Fruit fly (Drosophila melanogaster): Measurements from ENCODE around the gene CG43707.

CG43707 gene

DNA sequence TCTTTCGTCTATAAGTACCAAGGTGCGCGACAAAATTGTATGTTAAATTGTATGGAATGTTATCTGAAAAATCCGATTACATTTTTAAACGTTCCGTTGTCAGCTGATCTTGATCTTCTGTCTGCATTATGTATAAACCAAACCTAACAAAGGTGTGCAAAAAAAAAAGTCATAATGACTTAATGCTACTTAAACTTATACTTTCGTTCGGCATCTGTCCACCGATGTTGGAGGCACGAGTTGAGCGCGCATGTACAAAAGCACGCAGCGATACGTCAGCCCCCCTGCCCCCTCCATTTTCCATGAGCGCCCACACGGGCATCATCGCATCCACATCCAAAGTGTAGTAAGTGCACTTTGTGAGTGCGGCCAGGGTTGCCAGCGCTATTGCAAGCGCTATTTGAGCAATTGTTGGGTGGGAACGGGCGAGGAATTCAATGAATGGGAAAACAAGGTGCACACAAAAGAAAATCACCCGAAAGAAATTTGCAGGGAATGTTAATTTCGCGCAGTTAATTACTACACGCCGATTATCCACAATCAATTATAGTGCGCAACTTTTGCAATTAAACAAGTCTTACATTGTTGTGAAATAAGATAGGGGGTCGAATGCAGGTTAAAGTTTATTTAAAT lies 47.7 kb downstream of the CG43707 start:
- TF ChIP-seq CG4496 (GFP tag; IDR thresholded peaks at IDR 0.05), result peak; percentile 100
- TF ChIP-seq Ets98B (GFP tag; IDR thresholded peaks at IDR 0.05), result peak; percentile 99
- peak; percentile 99 for TF ChIP-seq D1 (tag; optimal IDR thresholded peaks at IDR 0.05)
- peak; percentile 100 for TF ChIP-seq CG8301 (tag; optimal IDR thresholded peaks at IDR 0.05)
- peak; percentile 100 for TF ChIP-seq CG14655 (GFP tag; optimal IDR thresholded peaks at IDR 0.05)
- peak; percentile 96 for TF ChIP-seq CG13204 (GFP tag; optimal IDR thresholded peaks at IDR 0.05)
- TF ChIP-seq CG8159 (tag; optimal IDR thresholded peaks at IDR 0.05), result peak; percentile 99
- TF ChIP-seq CG12605 (GFP tag; IDR thresholded peaks at IDR 0.05), result peak; percentile 99
- TF ChIP-seq Snoo (tag; optimal IDR thresholded peaks at IDR 0.05), result peak; percentile 89
- peak; percentile 100 for TF ChIP-seq CG34367 (tag; optimal IDR thresholded peaks at IDR 0.05)
- peak; percentile 98 for TF ChIP-seq rn (GFP tag; IDR thresholded peaks at IDR 0.05)
- peak; percentile 100 for TF ChIP-seq fd96Ca (GFP tag; IDR thresholded peaks at IDR 0.05)
- TF ChIP-seq gl (tag; optimal IDR thresholded peaks at IDR 0.05), result peak; percentile 99
- peak; percentile 100 for TF ChIP-seq CG32121 (GFP tag; IDR thresholded peaks at IDR 0.05)
- TF ChIP-seq CG9948 (tag; optimal IDR thresholded peaks at IDR 0.05), result peak; percentile 100
- TF ChIP-seq CG15710 (tag; optimal IDR thresholded peaks at IDR 0.05), result peak; percentile 98
- TF ChIP-seq Pif1A (GFP tag; optimal IDR thresholded peaks at IDR 0.05), result peak; percentile 100
- peak; percentile 100 for TF ChIP-seq CG17806 (tag; optimal IDR thresholded peaks at IDR 0.05)
- TF ChIP-seq Pif1B (GFP tag; optimal IDR thresholded peaks at IDR 0.05), result peak; percentile 99
- TF ChIP-seq EcR (GFP tag; optimal IDR thresholded peaks at IDR 0.05), result peak; percentile 81
- TF ChIP-seq CG10348 (GFP tag; IDR thresholded peaks at IDR 0.05), result peak; percentile 97

DNA sequence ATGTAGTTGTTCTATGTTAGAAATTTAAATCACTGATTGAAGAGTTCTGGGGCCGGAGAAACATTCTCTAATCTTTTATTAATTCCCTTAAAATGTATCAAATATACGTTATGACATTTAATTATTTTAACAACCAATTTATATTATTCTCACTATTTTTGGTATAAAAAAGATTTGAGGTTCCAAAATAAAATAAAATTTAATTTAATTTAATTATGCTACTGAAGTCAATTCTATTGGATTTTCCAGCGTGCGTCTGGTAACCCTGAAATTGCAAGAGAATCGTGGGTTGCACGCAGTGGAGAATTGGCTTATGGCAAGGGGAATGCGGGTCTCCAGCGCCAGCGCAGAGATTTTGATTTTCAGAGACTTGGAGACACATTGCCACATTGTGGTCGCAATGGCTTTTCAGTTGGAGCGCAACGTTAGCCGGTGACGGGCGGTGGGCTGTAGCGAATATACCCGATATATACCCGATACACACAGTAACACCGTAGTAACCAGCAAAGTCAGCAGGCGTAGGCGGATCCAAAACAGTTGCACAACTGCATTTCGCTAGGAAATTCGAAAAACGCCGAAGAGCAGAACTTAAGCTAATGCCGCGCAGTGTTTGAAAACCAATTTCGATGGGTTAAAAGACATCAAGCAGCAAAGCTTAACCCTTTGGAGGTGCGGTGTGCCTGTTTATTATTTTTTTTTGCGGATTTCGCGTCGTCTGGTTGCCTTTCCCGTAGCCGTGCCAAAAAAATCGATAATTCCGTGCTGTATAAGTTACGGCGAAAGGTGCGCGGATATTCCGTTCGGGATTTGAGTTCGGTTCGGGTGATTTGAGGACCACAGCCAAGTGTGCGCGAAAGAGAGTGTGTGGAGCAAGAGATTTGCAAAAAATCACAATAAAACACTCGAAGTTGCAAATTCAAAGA lies 48.5 kb downstream of the CG43707 start:
- TF ChIP-seq Pif1B (GFP tag; optimal IDR thresholded peaks at IDR 0.05), result no peak
- peak; percentile 71; the same call in 1 of the 3 replicates for TF ChIP-seq CG4496 (GFP tag; IDR thresholded peaks at IDR 0.05)
- no peak for TF ChIP-seq D1 (tag; optimal IDR thresholded peaks at IDR 0.05)
- 0 out of 2 replicates have a peak, but pooled peaks have one; percentile 35 for TF ChIP-seq CG32121 (GFP tag; IDR thresholded peaks at IDR 0.05)
- peak; percentile 47 for TF ChIP-seq CG15710 (tag; optimal IDR thresholded peaks at IDR 0.05)
- peak; percentile 73 for TF ChIP-seq CG8159 (tag; optimal IDR thresholded peaks at IDR 0.05)
- TF ChIP-seq gl (tag; optimal IDR thresholded peaks at IDR 0.05), result no peak
- TF ChIP-seq CG9948 (tag; optimal IDR thresholded peaks at IDR 0.05), result peak; percentile 59
- no peak for TF ChIP-seq EcR (GFP tag; optimal IDR thresholded peaks at IDR 0.05)
- no peak for TF ChIP-seq CG13204 (GFP tag; optimal IDR thresholded peaks at IDR 0.05)
- no peak for TF ChIP-seq CG10348 (GFP tag; IDR thresholded peaks at IDR 0.05)
- TF ChIP-seq CG8301 (tag; optimal IDR thresholded peaks at IDR 0.05), result peak; percentile 22
- TF ChIP-seq CG34367 (tag; optimal IDR thresholded peaks at IDR 0.05), result peak; percentile 22
- TF ChIP-seq CG14655 (GFP tag; optimal IDR thresholded peaks at IDR 0.05), result peak; percentile 76
- TF ChIP-seq CG12605 (GFP tag; IDR thresholded peaks at IDR 0.05), result 0 out of 2 replicates have a peak, but pooled peaks have one; percentile 22
- no peak for TF ChIP-seq Snoo (tag; optimal IDR thresholded peaks at IDR 0.05)
- peak; percentile 4 for TF ChIP-seq CG17806 (tag; optimal IDR thresholded peaks at IDR 0.05)
- TF ChIP-seq Ets98B (GFP tag; IDR thresholded peaks at IDR 0.05), result peak; percentile 59
- TF ChIP-seq Pif1A (GFP tag; optimal IDR thresholded peaks at IDR 0.05), result no peak
- peak; percentile 63; the same call in 2 of the 3 replicates for TF ChIP-seq fd96Ca (GFP tag; IDR thresholded peaks at IDR 0.05)
- TF ChIP-seq rn (GFP tag; IDR thresholded peaks at IDR 0.05), result no peak

DNA sequence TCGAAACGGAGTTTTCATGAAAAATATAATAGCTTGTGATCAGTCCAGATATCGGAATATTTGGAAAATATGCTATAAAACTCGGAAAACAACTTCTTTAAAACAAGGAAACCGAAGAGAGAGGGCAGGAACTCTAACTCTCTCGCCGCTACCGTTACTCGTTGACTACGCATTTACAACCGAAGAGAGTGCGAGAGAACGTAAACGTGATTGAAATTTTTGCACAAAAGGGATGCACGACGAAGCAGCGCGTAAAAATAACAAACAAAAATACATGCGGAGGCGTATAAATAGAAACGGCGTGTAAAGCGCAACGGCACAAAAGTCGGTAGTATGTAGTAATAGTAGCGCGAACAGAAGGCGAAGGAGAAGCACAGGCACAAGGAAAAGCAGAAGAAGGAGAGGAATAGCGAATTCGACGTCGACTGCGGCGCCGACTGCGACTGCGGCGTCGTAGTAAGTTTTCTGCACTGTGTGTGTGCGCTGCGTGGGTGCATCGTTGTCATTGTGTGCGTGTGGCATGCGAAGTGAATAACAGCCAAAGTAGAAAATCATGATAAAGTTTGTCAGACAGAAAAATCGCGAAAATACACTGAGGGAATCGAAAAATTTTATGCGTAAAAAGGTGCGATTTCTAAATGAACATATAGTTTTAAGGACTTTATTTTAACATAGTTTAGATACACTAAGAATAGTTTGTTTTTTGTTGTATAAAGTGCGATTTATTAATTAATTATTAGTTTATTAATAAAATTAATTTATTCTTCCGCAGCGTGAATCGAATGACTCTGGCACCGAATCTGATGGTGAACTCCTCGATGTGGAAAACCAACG lies 49.4 kb downstream of the CG43707 start:
- TF ChIP-seq CG12605 (GFP tag; IDR thresholded peaks at IDR 0.05), result peak; percentile 41; the same call in 1 of the 2 replicates
- no peak for TF ChIP-seq fd96Ca (GFP tag; IDR thresholded peaks at IDR 0.05)
- TF ChIP-seq CG15710 (tag; optimal IDR thresholded peaks at IDR 0.05), result no peak
- TF ChIP-seq CG13204 (GFP tag; optimal IDR thresholded peaks at IDR 0.05), result no peak
- no peak for TF ChIP-seq CG8159 (tag; optimal IDR thresholded peaks at IDR 0.05)
- no peak for TF ChIP-seq Pif1B (GFP tag; optimal IDR thresholded peaks at IDR 0.05)
- TF ChIP-seq CG4496 (GFP tag; IDR thresholded peaks at IDR 0.05), result peak; percentile 66; the same call in 2 of the 3 replicates
- no peak for TF ChIP-seq CG10348 (GFP tag; IDR thresholded peaks at IDR 0.05)
- TF ChIP-seq CG17806 (tag; optimal IDR thresholded peaks at IDR 0.05), result peak; percentile 41
- TF ChIP-seq rn (GFP tag; IDR thresholded peaks at IDR 0.05), result no peak
- no peak for TF ChIP-seq EcR (GFP tag; optimal IDR thresholded peaks at IDR 0.05)
- TF ChIP-seq Snoo (tag; optimal IDR thresholded peaks at IDR 0.05), result no peak
- peak; percentile 32 for TF ChIP-seq CG9948 (tag; optimal IDR thresholded peaks at IDR 0.05)
- TF ChIP-seq CG32121 (GFP tag; IDR thresholded peaks at IDR 0.05), result peak; percentile 26; the same call in 1 of the 2 replicates
- no peak for TF ChIP-seq Pif1A (GFP tag; optimal IDR thresholded peaks at IDR 0.05)
- TF ChIP-seq gl (tag; optimal IDR thresholded peaks at IDR 0.05), result no peak
- TF ChIP-seq CG34367 (tag; optimal IDR thresholded peaks at IDR 0.05), result peak; percentile 9
- TF ChIP-seq CG8301 (tag; optimal IDR thresholded peaks at IDR 0.05), result no peak
- peak; percentile 64 for TF ChIP-seq D1 (tag; optimal IDR thresholded peaks at IDR 0.05)
- TF ChIP-seq CG14655 (GFP tag; optimal IDR thresholded peaks at IDR 0.05), result no peak
- TF ChIP-seq Ets98B (GFP tag; IDR thresholded peaks at IDR 0.05), result peak; percentile 75

All from whole organism, pupa.